Worm (Caenorhabditis elegans) whole organism, young adult: ENCODE data around the gene scc-1.
A peak's percentile ranks its signal among the peaks of the same experiment; 100 is the strongest.

Experiments used
- B0019.2 ChIP-seq: fragments of 200-800 bp; sonication (Bioruptor generic); conservative IDR thresholded peaks from 2 replicates; pipeline ENCODE4 v1.3.6; 2022; ENCODE audit warnings: missing genetic modification reagents, missing genetic modification characterization, missing compliant biosample characterization
- C17E4.6 ChIP-seq: fragments of 200-800 bp; sonication (Bioruptor generic); IDR thresholded peaks from 2 replicates; pipeline ENCODE4 v1.3.6; 2022; ENCODE audit warnings: missing genetic modification reagents, missing genetic modification characterization, missing compliant biosample characterization
- D2030.7 ChIP-seq: fragments of 200-800 bp; sonication (Bioruptor generic); IDR thresholded peaks from 2 replicates; pipeline ENCODE4 v1.3.6; 2022; ENCODE audit warnings: missing genetic modification reagents, missing genetic modification characterization, missing compliant biosample characterization
- F10E7.11 ChIP-seq: sonication (generic microtip); optimal IDR thresholded peaks from 2 replicates; lab custom pipeline; 2017; ENCODE audit warnings: mild to moderate bottlenecking, missing genetic modification characterization, moderate library complexity, missing compliant biosample characterization
- K11D2.4 ChIP-seq: fragments of 200-800 bp; sonication (Bioruptor generic); IDR thresholded peaks from 2 replicates; pipeline ENCODE4 v1.3.6; 2022; ENCODE audit warnings: missing genetic modification reagents, missing genetic modification characterization, missing compliant biosample characterization
- T07F8.4 ChIP-seq: sonication (generic microtip); optimal IDR thresholded peaks from 2 replicates; lab custom pipeline; 2016; ENCODE audit warnings: mild to moderate bottlenecking, missing genetic modification characterization, moderate library complexity, missing compliant biosample characterization
- T26A5.8 ChIP-seq: sonication (generic microtip); optimal IDR thresholded peaks from 2 replicates; lab custom pipeline; 2016; ENCODE audit warnings: missing genetic modification characterization, missing compliant biosample characterization
- Y53F4B.3 ChIP-seq: fragments of 200-800 bp; sonication (Bioruptor generic); IDR thresholded peaks from 2 replicates; pipeline ENCODE4 v1.3.6; 2022; ENCODE audit warnings: missing genetic modification reagents, missing genetic modification characterization, missing compliant biosample characterization
- Y53G8AR.9 ChIP-seq: fragments of 200-800 bp; sonication (Bioruptor generic); conservative IDR thresholded peaks from 2 replicates; pipeline ENCODE4 v1.3.6; 2022; ENCODE audit warnings: missing genetic modification reagents, missing genetic modification characterization, missing compliant biosample characterization
- ZK185.1 ChIP-seq: sonication (generic microtip); optimal IDR thresholded peaks from 2 replicates; lab custom pipeline; 2016; ENCODE audit warnings: mild to moderate bottlenecking, missing genetic modification characterization, missing compliant biosample characterization; ENCODE audit not compliant: poor library complexity, severe bottlenecking
- ama-1 ChIP-seq, 3 experiments: fragments of 150-350 bp in 1 of 3; sonication (generic microtip) in 2 of 3; optimal IDR thresholded peaks; 2 replicates each; lab custom pipeline; 2014 to 2018; ENCODE audit warnings: missing biosample characterization in 2 of 3, missing genetic modification characterization in 2 of 3, missing genetic modification reagents in 2 of 3
- aptf-2 ChIP-seq: fragments of 200-800 bp; sonication (Bioruptor generic); conservative IDR thresholded peaks from 2 replicates; pipeline ENCODE4 v1.3.6; 2022; ENCODE audit warnings: missing genetic modification reagents, missing genetic modification characterization, missing compliant biosample characterization
- atf-7 ChIP-seq: sonication (generic microtip); optimal IDR thresholded peaks from 2 replicates; lab custom pipeline; 2017; ENCODE audit warnings: mild to moderate bottlenecking, missing genetic modification characterization, missing compliant biosample characterization
- athp-1 ChIP-seq: sonication (generic microtip); optimal IDR thresholded peaks from 2 replicates; lab custom pipeline; 2017; ENCODE audit warnings: mild to moderate bottlenecking, missing genetic modification characterization, missing compliant biosample characterization
- attf-3 ChIP-seq: fragments of 200-800 bp; sonication (Bioruptor generic); conservative IDR thresholded peaks from 2 replicates; pipeline ENCODE4 v1.3.6; 2022; ENCODE audit warnings: missing genetic modification reagents, missing genetic modification characterization, missing compliant biosample characterization
- attf-5 ChIP-seq: fragments of 200-800 bp; sonication (Bioruptor generic); optimal IDR thresholded peaks from 2 replicates; lab custom pipeline; 2018; ENCODE audit warnings: mild to moderate bottlenecking, missing genetic modification characterization, missing compliant biosample characterization
- attf-6 ChIP-seq: fragments of 200-800 bp; sonication (Bioruptor generic); IDR thresholded peaks from 2 replicates; pipeline ENCODE4 v1.3.6; 2022; ENCODE audit warnings: missing genetic modification reagents, missing genetic modification characterization, missing compliant biosample characterization
- ccch-3 ChIP-seq: fragments of 200-800 bp; sonication (Bioruptor generic); optimal IDR thresholded peaks from 2 replicates; lab custom pipeline; 2018; ENCODE audit warnings: mild to moderate bottlenecking, missing genetic modification characterization, missing compliant biosample characterization
- ceh-100 ChIP-seq: fragments of 200-800 bp; sonication (Bioruptor generic); IDR thresholded peaks from 2 replicates; pipeline ENCODE4 v1.3.6; 2022; ENCODE audit warnings: missing genetic modification reagents, missing genetic modification characterization, missing compliant biosample characterization
- die-1 ChIP-seq: sonication (generic microtip); optimal IDR thresholded peaks from 2 replicates; lab custom pipeline; 2016; ENCODE audit warnings: missing genotype, mild to moderate bottlenecking, missing genetic modification characterization, missing compliant biosample characterization
- dox-1 ChIP-seq: fragments of 200-800 bp; sonication (Bioruptor generic); IDR thresholded peaks from 2 replicates; pipeline ENCODE4 v1.3.6; 2022; ENCODE audit warnings: missing genetic modification reagents, missing genetic modification characterization, missing compliant biosample characterization
- dpff-1 ChIP-seq: sonication (generic microtip); optimal IDR thresholded peaks from 2 replicates; lab custom pipeline; 2017; ENCODE audit warnings: mild to moderate bottlenecking, missing genetic modification characterization, missing compliant biosample characterization
- ekl-4 ChIP-seq: fragments of 200-800 bp; sonication (Bioruptor generic); IDR thresholded peaks from 2 replicates; pipeline ENCODE4 v1.3.6; 2022; ENCODE audit warnings: missing genetic modification reagents, missing genetic modification characterization, missing compliant biosample characterization
- ets-4 ChIP-seq: fragments of 200-800 bp; sonication (Bioruptor generic); optimal IDR thresholded peaks from 2 replicates; lab custom pipeline; 2018; ENCODE audit warnings: mild to moderate bottlenecking, missing genetic modification characterization, missing compliant biosample characterization
- fkh-3 ChIP-seq: sonication (generic microtip); optimal IDR thresholded peaks from 2 replicates; lab custom pipeline; 2016; ENCODE audit warnings: mild to moderate bottlenecking, missing genetic modification characterization, missing compliant biosample characterization
- gei-17 ChIP-seq: fragments of 200-800 bp; sonication (Bioruptor generic); optimal IDR thresholded peaks from 2 replicates; lab custom pipeline; 2018; ENCODE audit warnings: mild to moderate bottlenecking, missing genetic modification characterization, missing compliant biosample characterization
- him-1 ChIP-seq: sonication (generic microtip); optimal IDR thresholded peaks from 2 replicates; lab custom pipeline; 2016; ENCODE audit warnings: missing genotype, missing genetic modification reagents, missing genetic modification characterization, missing compliant biosample characterization
- hlh-12 ChIP-seq: sonication (generic microtip); optimal IDR thresholded peaks from 2 replicates; lab custom pipeline; 2016; ENCODE audit warnings: missing genetic modification characterization, missing compliant biosample characterization
- hrde-1 ChIP-seq: sonication (generic microtip); optimal IDR thresholded peaks from 2 replicates; lab custom pipeline; 2016; ENCODE audit warnings: missing genetic modification characterization, mild to moderate bottlenecking, missing compliant biosample characterization, moderate library complexity, missing genotype, missing genetic modification reagents, borderline replicate concordance
- lin-26 ChIP-seq: fragments of 200-800 bp; sonication (Bioruptor generic); IDR thresholded peaks from 2 replicates; pipeline ENCODE4 v1.3.6; 2022; ENCODE audit warnings: missing genetic modification reagents, missing genetic modification characterization, missing compliant biosample characterization
- lir-1 ChIP-seq: fragments of 200-800 bp; sonication (Bioruptor generic); conservative IDR thresholded peaks from 2 replicates; pipeline ENCODE4 v1.3.6; 2022; ENCODE audit warnings: missing genetic modification reagents, missing genetic modification characterization, missing compliant biosample characterization
- madf-10 ChIP-seq: sonication (generic microtip); optimal IDR thresholded peaks from 2 replicates; lab custom pipeline; 2016; ENCODE audit warnings: mild to moderate bottlenecking, missing genetic modification characterization, missing compliant biosample characterization
- mcd-1 ChIP-seq: fragments of 200-800 bp; sonication (Bioruptor generic); IDR thresholded peaks from 2 replicates; pipeline ENCODE4 v1.3.6; 2022; ENCODE audit warnings: missing genetic modification reagents, missing genetic modification characterization, missing compliant biosample characterization
- mxl-1 ChIP-seq: sonication (generic microtip); optimal IDR thresholded peaks from 2 replicates; lab custom pipeline; 2016; ENCODE audit warnings: missing genetic modification characterization, missing compliant biosample characterization
- nfya-2 ChIP-seq: fragments of 200-800 bp; sonication (Bioruptor generic); IDR thresholded peaks from 2 replicates; pipeline ENCODE4 v1.3.6; 2022; ENCODE audit warnings: missing genetic modification reagents, missing genetic modification characterization, missing compliant biosample characterization
- nhr-120 ChIP-seq: fragments of 200-800 bp; sonication (Bioruptor generic); IDR thresholded peaks from 2 replicates; pipeline ENCODE4 v1.3.6; 2022; ENCODE audit warnings: missing genetic modification characterization, missing compliant biosample characterization
- repo-1 ChIP-seq: sonication (generic microtip); optimal IDR thresholded peaks from 2 replicates; lab custom pipeline; 2017; ENCODE audit warnings: mild to moderate bottlenecking, missing genetic modification characterization, missing compliant biosample characterization
- rpc-1 ChIP-seq, 2 experiments: fragments of 150-350 bp in 1 of 2; sonication (generic microtip) in 1 of 2; optimal IDR thresholded peaks; 2 replicates each; lab custom pipeline; 2014 to 2018; ENCODE audit warnings: missing biosample characterization in 1 of 2, missing genetic modification characterization in 1 of 2, missing genetic modification reagents in 1 of 2, missing genotype in 1 of 2
- sdz-38 ChIP-seq: sonication (generic microtip); optimal IDR thresholded peaks from 2 replicates; lab custom pipeline; 2016; ENCODE audit warnings: missing genotype, missing genetic modification characterization, missing compliant biosample characterization
- sea-2 ChIP-seq: fragments of 200-800 bp; sonication (Bioruptor generic); IDR thresholded peaks from 2 replicates; pipeline ENCODE4 v1.3.6; 2022; ENCODE audit warnings: missing genetic modification characterization, missing compliant biosample characterization
- snpc-1.1 ChIP-seq: sonication (generic microtip); optimal IDR thresholded peaks from 2 replicates; lab custom pipeline; 2017; ENCODE audit warnings: missing genetic modification characterization, mild to moderate bottlenecking, missing compliant biosample characterization, antibody characterized with exemption, moderate library complexity, missing genotype, missing genetic modification reagents; ENCODE audit not compliant: insufficient read depth
- somi-1 ChIP-seq: fragments of 200-800 bp; sonication (Bioruptor generic); optimal IDR thresholded peaks from 2 replicates; lab custom pipeline; 2018; ENCODE audit warnings: mild to moderate bottlenecking, missing genetic modification characterization, missing compliant biosample characterization
- tbx-9 ChIP-seq: sonication (generic microtip); optimal IDR thresholded peaks from 2 replicates; lab custom pipeline; 2016; ENCODE audit warnings: borderline replicate concordance, missing genetic modification characterization, inconsistent platforms, missing compliant biosample characterization
- unc-62 ChIP-seq: fragments of 150-350 bp; optimal IDR thresholded peaks from 2 replicates; lab custom pipeline; 2014; ENCODE audit warnings: missing biosample characterization, missing genetic modification reagents, missing genetic modification characterization
- zim-3 ChIP-seq: sonication (generic microtip); optimal IDR thresholded peaks from 2 replicates; lab custom pipeline; 2017; ENCODE audit warnings: mild to moderate bottlenecking, missing genetic modification characterization, moderate library complexity, missing compliant biosample characterization
- ztf-25 ChIP-seq: fragments of 200-800 bp; sonication (Bioruptor generic); IDR thresholded peaks from 2 replicates; pipeline ENCODE4 v1.3.6; 2022; ENCODE audit warnings: missing genetic modification reagents, missing genetic modification characterization, missing compliant biosample characterization
- ztf-26 ChIP-seq: sonication (generic microtip); optimal IDR thresholded peaks from 2 replicates; lab custom pipeline; 2017; ENCODE audit warnings: missing genetic modification characterization, missing compliant biosample characterization
- ztf-28 ChIP-seq: fragments of 200-800 bp; sonication (Bioruptor generic); IDR thresholded peaks from 2 replicates; pipeline ENCODE4 v1.3.6; 2022; ENCODE audit warnings: missing genetic modification reagents, missing genetic modification characterization, missing compliant biosample characterization
- ztf-6 ChIP-seq: fragments of 200-800 bp; sonication (Bioruptor generic); IDR thresholded peaks from 2 replicates; pipeline ENCODE4 v1.3.6; 2022; ENCODE audit warnings: missing genetic modification reagents, missing genetic modification characterization, missing compliant biosample characterization

Gene scc-1

DNA sequence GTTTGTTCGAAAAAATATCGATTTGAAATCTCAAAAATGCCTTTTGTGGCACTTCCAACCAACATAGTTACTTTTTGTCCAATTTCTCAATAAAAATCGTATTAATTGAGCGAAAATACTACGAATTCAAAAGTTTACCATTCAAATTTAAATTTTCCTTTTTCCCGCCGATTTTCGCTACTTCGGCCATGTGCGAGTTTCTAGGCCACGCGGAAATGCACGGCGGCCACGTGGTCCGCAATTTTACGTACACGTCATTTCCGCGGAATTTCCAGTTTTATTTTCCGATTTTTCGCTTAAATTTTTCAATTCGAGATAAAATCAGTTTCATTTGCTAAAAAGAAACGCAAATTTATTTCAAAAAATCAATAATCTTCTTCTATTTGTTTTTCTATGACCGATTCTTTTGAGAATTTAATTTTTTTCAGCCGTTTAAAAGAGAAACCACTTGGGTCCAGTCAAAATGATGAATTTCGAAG is 41.5 kb downstream of the scc-1 start, which contains the start of gene eas-1 (continued):
- no peak for TF ChIP-seq die-1
- TF ChIP-seq somi-1 = peak; percentile 12
- no peak for TF ChIP-seq lin-26 (GFP tag; lab: Robert Waterston, UW)
- TF ChIP-seq nhr-120 (GFP tag; lab: Robert Waterston, UW) = no peak
- peak; percentile 79 for TF ChIP-seq dox-1 (GFP tag; lab: Robert Waterston, UW)
- TF ChIP-seq ekl-4 = no peak
- TF ChIP-seq mcd-1 (GFP tag; lab: Robert Waterston, UW) = no peak; the same call in none of the 2 replicates
- TF ChIP-seq ztf-28 (GFP tag; lab: Robert Waterston, UW) = no peak
- no peak for TF ChIP-seq ztf-6 (GFP tag; lab: Robert Waterston, UW)
- TF ChIP-seq unc-62 (GFP tag; lab: Kevin White, UChicago) = no peak
- no peak for TF ChIP-seq T07F8.4 (tag; lab: Kevin White, UChicago)
- no peak for TF ChIP-seq tbx-9 (tag; lab: Kevin White, UChicago)
- no peak for TF ChIP-seq ztf-26
- TF ChIP-seq sdz-38 (tag; lab: Kevin White, UChicago) = no peak
- no peak for TF ChIP-seq rpc-1 (optimal IDR thresholded peaks at IDR 0.05; lab: Kevin White, UChicago)
- TF ChIP-seq rpc-1 (tag; optimal IDR thresholded peaks at IDR 0.05; lab: Kevin White, UChicago) = no peak
- peak; percentile 79 for TF ChIP-seq lir-1 (GFP tag; lab: Robert Waterston, UW)
- no peak for TF ChIP-seq hlh-12 (tag; lab: Kevin White, UChicago)
- TF ChIP-seq ceh-100 (GFP tag; lab: Robert Waterston, UW) = peak; percentile 69
- peak; percentile 76 for TF ChIP-seq attf-5 (GFP tag; lab: Kevin White, UChicago)
- TF ChIP-seq zim-3 (tag; lab: Kevin White, UChicago) = no peak
- no peak for TF ChIP-seq Y53F4B.3
- TF ChIP-seq C17E4.6 = no peak
- TF ChIP-seq repo-1 (tag; lab: Kevin White, UChicago) = no peak
- TF ChIP-seq hrde-1 = no peak
- no peak for TF ChIP-seq sea-2 (GFP tag; lab: Robert Waterston, UW)
- TF ChIP-seq dpff-1 = no peak
- no peak for TF ChIP-seq attf-6 (GFP tag; lab: Robert Waterston, UW)
- TF ChIP-seq gei-17 (GFP tag; lab: Kevin White, UChicago) = no peak
- peak; percentile 33 for TF ChIP-seq athp-1 (tag; lab: Kevin White, UChicago)
- TF ChIP-seq mxl-1 (tag; lab: Kevin White, UChicago) = no peak
- peak; percentile 73 for TF ChIP-seq atf-7 (tag; lab: Kevin White, UChicago)
- TF ChIP-seq B0019.2 (GFP tag; lab: Robert Waterston, UW) = peak; percentile 33; the same call in 1 of the 2 replicates
- peak; percentile 51; the same call in 1 of the 2 replicates for TF ChIP-seq attf-3 (GFP tag; lab: Robert Waterston, UW)
- no peak for TF ChIP-seq madf-10 (tag; lab: Kevin White, UChicago)
- no peak for TF ChIP-seq fkh-3
- TF ChIP-seq ccch-3 (GFP tag; lab: Kevin White, UChicago) = peak; percentile 37
- TF ChIP-seq T26A5.8 = no peak
- TF ChIP-seq Y53G8AR.9 = no peak
- no peak for TF ChIP-seq ama-1 (optimal IDR thresholded peaks at IDR 0.05; lab: Kevin White, UChicago)
- TF ChIP-seq ama-1 (GFP tag; optimal IDR thresholded peaks at IDR 0.05; lab: Kevin White, UChicago) = no peak
- no peak for TF ChIP-seq snpc-1.1 (tag; lab: Kevin White, UChicago)
- no peak for TF ChIP-seq ets-4
- TF ChIP-seq K11D2.4 = peak; percentile 64; the same call in 1 of the 2 replicates
- TF ChIP-seq D2030.7 (GFP tag; lab: Robert Waterston, UW) = peak; percentile 70
- TF ChIP-seq ZK185.1 = peak; percentile 84
- no peak for TF ChIP-seq nfya-2
- TF ChIP-seq ztf-25 (GFP tag; lab: Robert Waterston, UW) = peak; percentile 76; the same call in 1 of the 2 replicates
- no peak for TF ChIP-seq F10E7.11
- TF ChIP-seq him-1 = peak; percentile 61
- TF ChIP-seq aptf-2 = peak; percentile 76; the same call in 1 of the 2 replicates
